Fruit fly (Drosophila melanogaster) whole organism, embryonic: Measurements from ENCODE around the gene Mpc1.

ENCODE experiments used
- ATbp ChIP-seq: fragments of 200-800 bp; sonication (Bioruptor generic); optimal IDR thresholded peaks from 2 replicates; lab custom pipeline; 2017; ENCODE audit warnings: missing biosample characterization, mild to moderate bottlenecking, missing genetic modification characterization, missing genetic modification reagents
- Awh ChIP-seq: fragments of 200-800 bp; sonication (Bioruptor generic); IDR thresholded peaks from 2 replicates; pipeline ENCODE4, ENCODE4 v1.3.6; 2022; ENCODE audit warnings: missing biosample characterization, missing genetic modification characterization
- CG10209 ChIP-seq: fragments of 200-800 bp; sonication (Bioruptor generic); optimal IDR thresholded peaks from 3 replicates; lab custom pipeline; 2017; ENCODE audit warnings: missing biosample characterization, mild to moderate bottlenecking, missing genetic modification characterization, missing genetic modification reagents
- CG10565 ChIP-seq: fragments of 200-800 bp; sonication (Bioruptor generic); optimal IDR thresholded peaks from 3 replicates; lab custom pipeline; 2016; ENCODE audit warnings: missing biosample characterization, mild to moderate bottlenecking, missing genetic modification characterization
- CG12071 ChIP-seq: fragments of 200-800 bp; sonication (Bioruptor generic); optimal IDR thresholded peaks from 3 replicates; lab custom pipeline; 2018; ENCODE audit warnings: missing biosample characterization, mild to moderate bottlenecking, missing genetic modification characterization
- CG13296 ChIP-seq: fragments of 200-800 bp; sonication (Bioruptor generic); optimal IDR thresholded peaks from 3 replicates; lab custom pipeline; 2018; ENCODE audit warnings: missing biosample characterization, mild to moderate bottlenecking, missing genetic modification characterization
- CG15269 ChIP-seq: fragments of 200-800 bp; sonication (Bioruptor generic); optimal IDR thresholded peaks from 2 replicates; lab custom pipeline; 2018; ENCODE audit warnings: missing biosample characterization, mild to moderate bottlenecking, missing genetic modification characterization, moderate library complexity
- CG15479 ChIP-seq: fragments of 200-800 bp; sonication (Bioruptor generic); optimal IDR thresholded peaks from 3 replicates; lab custom pipeline; 2019; ENCODE audit warnings: missing biosample characterization, mild to moderate bottlenecking, missing genetic modification characterization, moderate library complexity
- CG16779 ChIP-seq: fragments of 200-800 bp; sonication (Bioruptor generic); IDR thresholded peaks from 2 replicates; pipeline ENCODE4 v1.3.6; 2022; ENCODE audit warnings: missing biosample characterization, missing genetic modification characterization
- CG16813 ChIP-seq: fragments of 200-800 bp; sonication (Bioruptor generic); IDR thresholded peaks from 3 replicates; pipeline ENCODE4 v1.3.6; 2022; ENCODE audit warnings: missing biosample characterization, missing genetic modification characterization; ENCODE audit not compliant: partially characterized antibody
- CG17359 ChIP-seq: fragments of 200-800 bp; sonication (Bioruptor generic); optimal IDR thresholded peaks from 3 replicates; lab custom pipeline; 2018; ENCODE audit warnings: missing biosample characterization, mild to moderate bottlenecking, missing genetic modification characterization, moderate library complexity
- CG2678 ChIP-seq: fragments of 200-800 bp; sonication (Bioruptor generic); optimal IDR thresholded peaks from 3 replicates; lab custom pipeline; 2019; ENCODE audit warnings: missing biosample characterization, mild to moderate bottlenecking, missing genetic modification characterization, moderate library complexity
- CG30431 ChIP-seq: fragments of 200-800 bp; sonication (Bioruptor generic); optimal IDR thresholded peaks from 2 replicates; lab custom pipeline; 2017; ENCODE audit warnings: missing biosample characterization, missing genetic modification characterization
- CG32532 ChIP-seq: fragments of 200-800 bp; sonication (Bioruptor generic); IDR thresholded peaks from 2 replicates; pipeline ENCODE4 v1.3.6; 2022; ENCODE audit warnings: missing biosample characterization, missing genetic modification characterization
- Chrac-16 ChIP-seq: fragments of 200-800 bp; sonication (Bioruptor generic); optimal IDR thresholded peaks from 3 replicates; lab custom pipeline; 2016; ENCODE audit warnings: missing biosample characterization, missing genetic modification characterization
- Dek ChIP-seq: fragments of 200-800 bp; sonication (Bioruptor generic); optimal IDR thresholded peaks from 3 replicates; lab custom pipeline; 2019; ENCODE audit warnings: missing biosample characterization, mild to moderate bottlenecking, missing genetic modification characterization, moderate library complexity
- Med ChIP-seq: fragments of 200-800 bp; sonication (Bioruptor generic); peaks from one replicate; lab custom pipeline; 2016; ENCODE audit warnings: missing biosample characterization, missing genetic modification characterization, mild to moderate bottlenecking, inconsistent platforms, moderate library complexity
- Oli ChIP-seq: fragments of 200-800 bp; sonication (Bioruptor generic); optimal IDR thresholded peaks from 2 replicates; lab custom pipeline; 2018; ENCODE audit warnings: missing biosample characterization, mild to moderate bottlenecking, missing genetic modification characterization, moderate library complexity
- Opbp ChIP-seq: fragments of 200-800 bp; sonication (Bioruptor generic); IDR thresholded peaks from 3 replicates; pipeline ENCODE4 v1.3.6; 2022; ENCODE audit warnings: missing biosample characterization, missing genetic modification characterization; ENCODE audit not compliant: partially characterized antibody
- PHDP ChIP-seq: fragments of 200-800 bp; sonication (Bioruptor generic); optimal IDR thresholded peaks from 3 replicates; lab custom pipeline; 2018; ENCODE audit warnings: missing biosample characterization, mild to moderate bottlenecking, missing genetic modification characterization, moderate library complexity
- Scr ChIP-seq: fragments of 200-800 bp; sonication (Bioruptor generic); IDR thresholded peaks from 2 replicates; pipeline ENCODE4 v1.3.6; 2022; ENCODE audit warnings: missing biosample characterization, missing genetic modification characterization; ENCODE audit not compliant: partially characterized antibody
- Sin3A ChIP-seq: fragments of >200 bp; optimal IDR thresholded peaks from 2 replicates; lab custom pipeline; 2018
- Sry-β ChIP-seq: fragments of 200-800 bp; sonication (Bioruptor generic); optimal IDR thresholded peaks from 2 replicates; lab custom pipeline; 2018; ENCODE audit warnings: missing biosample characterization, mild to moderate bottlenecking, missing genetic modification characterization, moderate library complexity
- ac ChIP-seq: fragments of 200-800 bp; sonication (Bioruptor generic); optimal IDR thresholded peaks from 3 replicates; lab custom pipeline; 2017; ENCODE audit warnings: missing biosample characterization, mild to moderate bottlenecking, missing genetic modification characterization
- ara ChIP-seq: fragments of 200-800 bp; sonication (Bioruptor generic); IDR thresholded peaks from 2 replicates; pipeline ENCODE4 v1.3.6; 2022; ENCODE audit warnings: missing biosample characterization, missing genetic modification characterization
- bbx ChIP-seq: fragments of 200-800 bp; sonication (Bioruptor generic); IDR thresholded peaks from 2 replicates; pipeline ENCODE4 v1.3.6; 2022; ENCODE audit warnings: missing biosample characterization, missing genetic modification characterization; ENCODE audit not compliant: partially characterized antibody
- crp ChIP-seq, 2 experiments: fragments of 200-800 bp; sonication (Bioruptor generic); optimal IDR thresholded peaks; 2 replicates in 1 of 2; 3 replicates in 1 of 2; lab custom pipeline; 2017; ENCODE audit warnings: missing biosample characterization in 2 of 2, missing genetic modification characterization in 2 of 2, mild to moderate bottlenecking in 1 of 2, moderate library complexity in 1 of 2
- da ChIP-seq: fragments of 200-800 bp; sonication (Bioruptor generic); optimal IDR thresholded peaks from 2 replicates; lab custom pipeline; 2016; ENCODE audit warnings: missing biosample characterization, missing genetic modification characterization
- fd3F ChIP-seq: fragments of 200-800 bp; sonication (Bioruptor generic); optimal IDR thresholded peaks from 2 replicates; lab custom pipeline; 2018; ENCODE audit warnings: missing biosample characterization, mild to moderate bottlenecking, missing genetic modification characterization, moderate library complexity
- kay ChIP-seq: fragments of 200-800 bp; sonication (Bioruptor generic); optimal IDR thresholded peaks from 2 replicates; lab custom pipeline; 2016; ENCODE audit warnings: missing biosample characterization, missing genetic modification characterization
- mirr ChIP-seq: fragments of 200-800 bp; sonication (Bioruptor generic); optimal IDR thresholded peaks from 3 replicates; lab custom pipeline; 2018; ENCODE audit warnings: missing biosample characterization, mild to moderate bottlenecking, missing genetic modification characterization
- prd ChIP-seq, 3 experiments: fragments of >200 bp in 2 of 3; fragments of 200-800 bp in 1 of 3; sonication (Bioruptor generic) in 1 of 3; optimal IDR thresholded peaks in 2 of 3; IDR thresholded peaks in 1 of 3; 2 replicates in 2 of 3; 3 replicates in 1 of 3; pipeline versions ENCODE4 v1.3.6 to Lab custom; 2017 to 2022; ENCODE audit warnings: missing biosample characterization in 1 of 3, missing genetic modification characterization in 1 of 3
- tna ChIP-seq: fragments of 200-800 bp; sonication (Bioruptor generic); IDR thresholded peaks from 2 replicates; pipeline ENCODE4 v1.3.6; 2022; ENCODE audit warnings: missing biosample characterization, missing genetic modification characterization; ENCODE audit not compliant: partially characterized antibody
- toy ChIP-seq: fragments of 200-800 bp; sonication (Bioruptor generic); IDR thresholded peaks from 2 replicates; pipeline ENCODE4 v1.3.6; 2022; ENCODE audit warnings: missing biosample characterization, missing genetic modification characterization
- vvl ChIP-seq: fragments of 200-800 bp; sonication (Bioruptor generic); IDR thresholded peaks from 2 replicates; pipeline ENCODE4 v1.3.6; 2022; ENCODE audit warnings: missing biosample characterization, missing genetic modification characterization

Gene Mpc1

DNA sequence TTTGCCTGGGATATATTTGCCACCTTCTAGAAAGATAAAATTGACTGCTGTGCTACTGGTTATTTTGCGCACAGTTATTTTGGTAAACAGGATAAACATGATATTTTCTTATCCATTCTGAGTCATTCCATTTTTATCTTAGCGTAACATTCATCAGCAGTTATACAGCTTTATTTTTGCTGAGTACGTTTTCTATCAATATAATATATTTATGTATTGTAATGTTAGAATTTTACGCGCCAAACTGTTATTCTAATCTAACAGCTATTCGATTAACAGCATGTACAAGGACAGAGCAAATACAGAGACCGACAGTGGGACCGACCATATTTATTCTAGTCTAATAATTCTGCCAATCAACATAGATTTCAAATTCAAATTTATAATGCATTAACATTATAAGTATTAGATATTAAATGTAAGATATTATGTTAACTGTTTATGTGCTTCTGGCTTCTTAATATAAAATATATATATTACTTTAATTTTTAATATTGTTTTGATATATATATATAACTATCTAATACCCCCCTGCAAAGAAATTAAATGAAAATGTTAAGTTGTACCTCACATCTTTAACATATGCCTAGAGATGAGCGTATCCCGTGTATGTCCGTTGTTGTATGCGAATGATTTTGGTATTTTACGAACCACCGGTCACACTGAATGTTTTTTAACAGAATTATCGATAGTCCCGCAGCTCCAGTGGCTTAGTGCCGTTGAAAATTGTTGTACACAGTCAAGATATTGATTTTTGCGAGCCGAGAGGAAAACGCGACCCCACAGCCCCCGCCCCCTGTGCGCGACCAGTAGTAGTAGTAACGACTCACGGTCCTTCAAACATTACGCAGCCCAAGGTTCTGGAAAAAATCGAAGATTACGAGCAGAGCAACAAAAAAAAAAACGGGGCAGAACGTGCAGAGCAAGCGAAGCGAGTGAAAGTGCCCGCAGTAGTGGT is 22.3 kb downstream of the Mpc1 start, which contains the start of gene EndoA (continued):
- TF ChIP-seq Sin3A (lab: Kevin White, UChicago): peak; percentile 18
- TF ChIP-seq crp (GFP tag; optimal IDR thresholded peaks at IDR 0.05; lab: Kevin White, UChicago): no peak
- no peak for TF ChIP-seq prd (optimal IDR thresholded peaks at IDR 0.05; lab: Kevin White, UChicago)
- TF ChIP-seq prd (GFP tag; IDR thresholded peaks at IDR 0.05; lab: Robert Waterston, UW): peak; percentile 51; the same call in 2 of the 3 replicates
- TF ChIP-seq Chrac-16: peak; percentile 6
- TF ChIP-seq vvl (GFP tag; lab: Robert Waterston, UW): peak; percentile 57
- no peak for TF ChIP-seq CG30431 (GFP tag; lab: Kevin White, UChicago)
- TF ChIP-seq Awh (GFP tag; lab: Robert Waterston, UW): no peak
- no peak for TF ChIP-seq toy
- peak; percentile 27 for TF ChIP-seq Dek (tag; lab: Kevin White, UChicago)
- no peak for TF ChIP-seq CG16779 (GFP tag; lab: Robert Waterston, UW)
- no peak for TF ChIP-seq ara (GFP tag; lab: Robert Waterston, UW)
- peak; percentile 72 for TF ChIP-seq Opbp (GFP tag; lab: Robert Waterston, UW)
- no peak for TF ChIP-seq kay (GFP tag; lab: Kevin White, UChicago)
- TF ChIP-seq CG16813 (GFP tag; lab: Robert Waterston, UW): peak; percentile 82
- peak; percentile 31 for TF ChIP-seq Oli (tag; lab: Kevin White, UChicago)
- TF ChIP-seq Scr (GFP tag; lab: Robert Waterston, UW): peak; percentile 76
- TF ChIP-seq CG10209 (GFP tag; lab: Kevin White, UChicago): peak; percentile 32
- TF ChIP-seq Sry-β (GFP tag; lab: Kevin White, UChicago): no peak
- TF ChIP-seq bbx (GFP tag; lab: Robert Waterston, UW): peak; percentile 76
- TF ChIP-seq CG32532 (GFP tag; lab: Robert Waterston, UW): peak; percentile 78; the same call in 1 of the 2 replicates

DNA sequence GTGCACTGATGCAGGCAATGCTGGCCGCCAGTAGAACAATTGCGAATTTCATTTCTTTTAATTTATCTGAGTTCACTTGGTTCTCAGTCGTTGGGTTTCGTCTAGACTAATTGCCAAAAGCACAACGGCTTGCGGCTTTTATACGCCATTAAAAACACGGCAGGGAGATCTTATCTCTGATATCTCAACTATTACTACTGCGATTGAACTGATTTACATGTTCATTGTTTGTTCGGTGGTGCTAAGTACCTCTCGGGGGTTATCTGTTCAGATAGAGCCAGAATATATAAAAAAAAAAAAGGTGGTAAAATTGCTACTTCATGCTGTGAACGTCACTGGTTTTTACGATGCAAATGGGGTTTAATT is 22.9 kb downstream of the Mpc1 start, which contains the start of gene CG14292:
CG14292 (minus strand) TSS at position 101 of the 366 bp plus-strand sequence.
- TF ChIP-seq CG17359 (tag; lab: Kevin White, UChicago): no peak
- TF ChIP-seq CG15479 (GFP tag; lab: Kevin White, UChicago): peak; percentile 20
- TF ChIP-seq, all 482 proteins: peak for 1

DNA sequence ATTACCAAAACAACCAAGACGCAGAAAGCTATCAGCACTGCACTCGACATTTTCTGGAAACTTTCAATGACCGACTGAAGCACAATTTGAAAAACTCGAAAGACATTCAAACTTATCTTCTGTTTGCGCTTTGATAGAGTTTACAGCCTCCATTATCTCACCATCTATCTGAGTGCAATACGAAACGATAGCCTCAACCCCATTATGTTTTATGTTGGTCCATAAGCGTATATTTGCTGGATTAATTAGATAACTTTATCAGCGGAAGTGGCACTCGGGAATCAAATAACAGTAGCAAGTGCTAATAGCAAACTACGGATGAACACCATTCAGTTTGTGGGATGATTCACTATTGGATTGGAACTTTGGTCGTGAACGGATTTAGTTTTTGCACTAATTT is 25.6 kb downstream of the Mpc1 start, which contains the start of gene CG34284:
CG34284 (minus strand) TSS at position 76 of the 400 bp plus-strand sequence.
- no peak for TF ChIP-seq da (GFP tag; lab: Kevin White, UChicago)
- TF ChIP-seq mirr (GFP tag; lab: Kevin White, UChicago): peak; percentile 1
- TF ChIP-seq CG13296 (GFP tag; lab: Kevin White, UChicago): peak; percentile 55
- peak; percentile 2 for TF ChIP-seq ATbp (GFP tag; lab: Kevin White, UChicago)
- no peak for TF ChIP-seq ac
- no peak for TF ChIP-seq tna (GFP tag; lab: Robert Waterston, UW)
- TF ChIP-seq PHDP (tag; lab: Kevin White, UChicago): peak; percentile 36
- TF ChIP-seq CG2678 (tag; lab: Kevin White, UChicago): peak; percentile 37
- peak; percentile 16 for TF ChIP-seq CG15269 (tag; lab: Kevin White, UChicago)
- peak; percentile 27 for TF ChIP-seq Med
- TF ChIP-seq fd3F (GFP tag; lab: Kevin White, UChicago): no peak
- peak; percentile 49 for TF ChIP-seq CG12071 (GFP tag; lab: Kevin White, UChicago)
- TF ChIP-seq CG10565: no peak
